Fruit fly (Drosophila melanogaster): Measurements from ENCODE around the gene yellow-e3.

Gene yellow-e3

dm6 chr3R:13404841-13405441 lies at the start of gene yellow-e3:
TSS of gene yellow-e3 (minus strand) at chr3R:13404870.
- TF ChIP-seq kay (GFP tag; ENCODE audit: borderline replicate concordance) (peak; percentile 1), Clk (GFP tag; optimal IDR thresholded peaks at IDR 0.05) (no peak)

- TF ChIP-seq kay (GFP tag; ENCODE audit: borderline replicate concordance): peak; percentile 66
- TF ChIP-seq Hr96 (GFP tag; optimal IDR thresholded peaks at IDR 0.05): no peak
Observed at dm6 chr3R:13453955-13454354, 49.3 kb upstream of the yellow-e3 start.

- no peak for TF ChIP-seq Clk (GFP tag; optimal IDR thresholded peaks at IDR 0.05)
- TF ChIP-seq CG7101 (tag; optimal IDR thresholded peaks at IDR 0.05): no peak
- no peak for TF ChIP-seq Mnt (GFP tag; optimal IDR thresholded peaks at IDR 0.05)
- TF ChIP-seq CG12768 (GFP tag; optimal IDR thresholded peaks at IDR 0.05): no peak
- no peak for TF ChIP-seq CG7045 (GFP tag; optimal IDR thresholded peaks at IDR 0.05)
- TF ChIP-seq CG1620 (GFP tag; optimal IDR thresholded peaks at IDR 0.05): no peak
- TF ChIP-seq pad (GFP tag; optimal IDR thresholded peaks at IDR 0.05): no peak
- TF ChIP-seq CG14711 (tag; optimal IDR thresholded peaks at IDR 0.05): no peak
- no peak for TF ChIP-seq kay (GFP tag; ENCODE audit: borderline replicate concordance)
- no peak for TF ChIP-seq CG5204 (GFP tag; optimal IDR thresholded peaks at IDR 0.05)
- TF ChIP-seq Hr96 (GFP tag; optimal IDR thresholded peaks at IDR 0.05): no peak
- no peak for TF ChIP-seq tj (GFP tag; optimal IDR thresholded peaks at IDR 0.05)
- TF ChIP-seq bab1 (GFP tag; optimal IDR thresholded peaks at IDR 0.05): no peak
- no peak for TF ChIP-seq cnc (optimal IDR thresholded peaks at IDR 0.05)
Observed at dm6 chr3R:13452851-13453255, 48.2 kb upstream of the yellow-e3 start.

- no peak for TF ChIP-seq Hr96 (GFP tag; optimal IDR thresholded peaks at IDR 0.05)
- TF ChIP-seq CG7101 (tag; optimal IDR thresholded peaks at IDR 0.05): no peak
- no peak for TF ChIP-seq CG14711 (tag; optimal IDR thresholded peaks at IDR 0.05)
- TF ChIP-seq CG1620 (GFP tag; optimal IDR thresholded peaks at IDR 0.05): no peak
- TF ChIP-seq kay (GFP tag; ENCODE audit: borderline replicate concordance): no peak
- no peak for TF ChIP-seq CG12768 (GFP tag; optimal IDR thresholded peaks at IDR 0.05)
- TF ChIP-seq CG11617 (GFP tag; optimal IDR thresholded peaks at IDR 0.05): no peak
- no peak for TF ChIP-seq Clk (GFP tag; optimal IDR thresholded peaks at IDR 0.05)
- no peak for TF ChIP-seq ovo (GFP tag; optimal IDR thresholded peaks at IDR 0.05)
- TF ChIP-seq bab1 (GFP tag; optimal IDR thresholded peaks at IDR 0.05): no peak
- TF ChIP-seq cic (GFP tag; optimal IDR thresholded peaks at IDR 0.05): no peak
- TF ChIP-seq CG5204 (GFP tag; optimal IDR thresholded peaks at IDR 0.05): no peak
- TF ChIP-seq pad (GFP tag; optimal IDR thresholded peaks at IDR 0.05): no peak
- no peak for TF ChIP-seq CG7045 (GFP tag; optimal IDR thresholded peaks at IDR 0.05)
Observed at dm6 chr3R:13452261-13452660, 47.6 kb upstream of the yellow-e3 start.

dm6 chr3R:13450338-13450737 lies 45.7 kb upstream of the yellow-e3 start, which contains the start of gene side-IV:
TSS of gene side-IV (plus strand) at chr3R:13450590.
- TF ChIP-seq cnc (optimal IDR thresholded peaks at IDR 0.05) (no peak), CG7101 (tag; optimal IDR thresholded peaks at IDR 0.05) (no peak), CG7045 (GFP tag; optimal IDR thresholded peaks at IDR 0.05) (no peak), CG1620 (GFP tag; optimal IDR thresholded peaks at IDR 0.05) (no peak), kay (GFP tag; ENCODE audit: borderline replicate concordance) (no peak), tj (GFP tag; optimal IDR thresholded peaks at IDR 0.05) (no peak), Mnt (GFP tag; optimal IDR thresholded peaks at IDR 0.05) (no peak), CG12768 (GFP tag; optimal IDR thresholded peaks at IDR 0.05) (no peak), Clk (GFP tag; optimal IDR thresholded peaks at IDR 0.05) (no peak), ovo (GFP tag; optimal IDR thresholded peaks at IDR 0.05) (no peak), pad (GFP tag; optimal IDR thresholded peaks at IDR 0.05) (no peak), bab1 (GFP tag; optimal IDR thresholded peaks at IDR 0.05) (no peak), CG11617 (GFP tag; optimal IDR thresholded peaks at IDR 0.05) (no peak), CG14711 (tag; optimal IDR thresholded peaks at IDR 0.05) (no peak), CG5204 (GFP tag; optimal IDR thresholded peaks at IDR 0.05) (no peak), CG33017 (tag; optimal IDR thresholded peaks at IDR 0.05) (no peak), cic (GFP tag; optimal IDR thresholded peaks at IDR 0.05) (no peak), Hr96 (GFP tag; optimal IDR thresholded peaks at IDR 0.05) (no peak)

DNA sequence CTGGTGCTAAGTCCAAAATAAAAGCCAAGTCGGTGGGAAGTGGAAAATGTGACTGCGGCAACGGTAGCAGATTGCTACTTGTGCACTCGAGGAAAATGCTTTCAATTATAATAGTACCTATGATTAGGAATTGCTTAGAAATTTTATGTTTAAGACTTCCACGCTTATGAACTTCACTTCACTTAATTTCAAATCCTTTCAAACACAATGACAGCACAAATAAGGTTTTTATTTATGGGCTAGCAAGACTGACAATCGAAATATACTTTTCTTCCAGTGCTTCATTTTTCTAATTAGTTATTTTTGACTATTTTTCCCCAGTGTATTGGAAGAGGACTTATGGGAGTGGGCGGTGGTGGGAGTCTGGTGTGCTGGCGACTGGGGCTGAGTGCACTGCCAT lies 43.7 kb upstream of the yellow-e3 start:
- TF ChIP-seq CG33017 (tag; optimal IDR thresholded peaks at IDR 0.05): no peak
- no peak for TF ChIP-seq CG12768 (GFP tag; optimal IDR thresholded peaks at IDR 0.05)
- no peak for TF ChIP-seq CG7101 (tag; optimal IDR thresholded peaks at IDR 0.05)
- TF ChIP-seq kay (GFP tag; ENCODE audit: borderline replicate concordance): no peak
- no peak for TF ChIP-seq ovo (GFP tag; optimal IDR thresholded peaks at IDR 0.05)
- no peak for TF ChIP-seq CG1620 (GFP tag; optimal IDR thresholded peaks at IDR 0.05)
- no peak for TF ChIP-seq Crg-1 (GFP tag; optimal IDR thresholded peaks at IDR 0.05)
- TF ChIP-seq CG11617 (GFP tag; optimal IDR thresholded peaks at IDR 0.05): no peak
- no peak for TF ChIP-seq cic (GFP tag; optimal IDR thresholded peaks at IDR 0.05)
- TF ChIP-seq Clk (GFP tag; optimal IDR thresholded peaks at IDR 0.05): no peak
- no peak for TF ChIP-seq CG5204 (GFP tag; optimal IDR thresholded peaks at IDR 0.05)
- no peak for TF ChIP-seq toe (GFP tag; optimal IDR thresholded peaks at IDR 0.05)
- no peak for TF ChIP-seq cnc (optimal IDR thresholded peaks at IDR 0.05)

DNA sequence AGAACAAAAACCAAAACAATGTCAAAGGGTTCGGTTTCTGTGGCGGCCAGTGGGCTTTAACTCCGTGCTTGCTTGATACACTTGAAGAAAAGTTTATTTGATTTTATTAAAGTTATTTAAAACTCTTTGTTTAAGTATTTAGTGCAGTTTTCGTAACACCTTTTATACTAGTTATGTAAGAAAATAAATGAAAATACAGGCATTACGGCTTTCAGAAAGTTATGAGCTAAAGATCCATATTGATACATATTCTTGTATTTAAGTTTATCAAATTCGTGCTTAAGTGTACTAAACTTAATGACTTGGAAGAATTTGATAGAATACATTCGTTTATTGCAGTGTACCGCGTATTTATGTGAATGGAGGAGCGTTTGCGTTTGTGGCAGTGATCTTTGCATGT lies 41.8 kb upstream of the yellow-e3 start:
- no peak for TF ChIP-seq tj (GFP tag; optimal IDR thresholded peaks at IDR 0.05)
- TF ChIP-seq Clk (GFP tag; optimal IDR thresholded peaks at IDR 0.05): no peak
- TF ChIP-seq kay (GFP tag; ENCODE audit: borderline replicate concordance): no peak
- no peak for TF ChIP-seq Crg-1 (GFP tag; optimal IDR thresholded peaks at IDR 0.05)
- no peak for TF ChIP-seq bab1 (GFP tag; optimal IDR thresholded peaks at IDR 0.05)
- TF ChIP-seq pad (GFP tag; optimal IDR thresholded peaks at IDR 0.05): no peak
- TF ChIP-seq cic (GFP tag; optimal IDR thresholded peaks at IDR 0.05): no peak
- no peak for TF ChIP-seq Hr96 (GFP tag; optimal IDR thresholded peaks at IDR 0.05)
- TF ChIP-seq CG7045 (GFP tag; optimal IDR thresholded peaks at IDR 0.05): no peak
- no peak for TF ChIP-seq CG11617 (GFP tag; optimal IDR thresholded peaks at IDR 0.05)
- no peak for TF ChIP-seq CG5204 (GFP tag; optimal IDR thresholded peaks at IDR 0.05)
- no peak for TF ChIP-seq CG1620 (GFP tag; optimal IDR thresholded peaks at IDR 0.05)
- no peak for TF ChIP-seq CG7101 (tag; optimal IDR thresholded peaks at IDR 0.05)
- TF ChIP-seq CG14711 (tag; optimal IDR thresholded peaks at IDR 0.05): no peak
- TF ChIP-seq CG12768 (GFP tag; optimal IDR thresholded peaks at IDR 0.05): no peak
- TF ChIP-seq Mnt (GFP tag; optimal IDR thresholded peaks at IDR 0.05): no peak
- no peak for TF ChIP-seq cnc (optimal IDR thresholded peaks at IDR 0.05)
- no peak for TF ChIP-seq CG33017 (tag; optimal IDR thresholded peaks at IDR 0.05)
